Worm (Caenorhabditis elegans): Measurements from ENCODE around the gene R74.2.

Gene R74.2

DNA sequence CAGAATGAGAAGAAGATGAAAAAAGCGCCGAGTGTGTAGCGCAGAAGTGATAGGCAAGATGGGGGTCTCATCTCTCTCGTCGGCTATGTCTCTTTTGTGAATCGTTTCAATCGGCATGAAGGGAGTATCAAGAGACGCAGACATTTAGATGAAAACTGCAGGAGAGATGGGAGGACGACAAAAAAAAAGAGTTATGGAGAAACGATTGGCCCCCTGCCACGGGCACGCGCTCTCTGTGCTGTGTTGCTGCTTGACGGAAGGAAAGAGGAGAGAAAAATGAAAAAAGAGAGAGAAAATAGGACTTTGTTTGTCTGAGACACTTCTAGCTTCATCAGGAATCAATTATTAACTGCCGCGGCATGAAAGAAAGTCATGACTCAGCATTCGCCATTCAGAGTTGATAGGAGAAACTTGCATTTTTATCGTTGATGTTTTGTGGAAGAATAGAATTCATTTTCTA, 35.7 kb downstream of the R74.2 start (continued):
- TF ChIP-seq Y105C5A.15 (GFP tag; IDR thresholded peaks at IDR 0.05), result no peak
- peak; percentile 72 for TF ChIP-seq arid-1 (GFP tag; conservative IDR thresholded peaks at IDR 0.05)

DNA sequence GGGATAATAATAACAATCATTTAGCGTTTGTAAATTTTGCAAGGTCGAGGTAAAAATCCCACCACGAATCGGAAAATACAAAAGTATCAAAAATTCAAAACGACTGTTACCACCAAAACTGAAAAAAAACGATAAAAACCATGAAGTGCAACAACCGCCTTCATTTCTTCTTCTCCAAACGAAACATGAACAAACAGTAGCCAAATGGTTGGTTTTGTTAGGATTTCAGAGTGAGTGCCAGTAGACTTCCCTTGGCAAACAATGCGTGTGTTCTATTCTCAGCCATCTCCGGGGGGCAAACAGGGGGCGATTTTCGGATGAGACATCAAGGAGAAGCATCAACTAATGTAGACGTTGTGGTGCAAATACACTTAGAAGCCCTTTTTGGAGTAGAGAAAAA, 36.8 kb downstream of the R74.2 start:
- no peak for TF ChIP-seq arid-1 (GFP tag; conservative IDR thresholded peaks at IDR 0.05)
- no peak for TF ChIP-seq unc-62 (GFP tag; optimal IDR thresholded peaks at IDR 0.05 in 1 of 2)
- no peak for TF ChIP-seq unc-62 (tag; optimal IDR thresholded peaks at IDR 0.05)
- no peak for TF ChIP-seq gei-8 (GFP tag; optimal IDR thresholded peaks at IDR 0.05)
- TF ChIP-seq skn-1 (tag; optimal IDR thresholded peaks at IDR 0.05), result no peak
- no peak for TF ChIP-seq nhr-102 (tag; optimal IDR thresholded peaks at IDR 0.05)
- no peak for TF ChIP-seq nhr-237 (tag; optimal IDR thresholded peaks at IDR 0.05)
- no peak for TF ChIP-seq dmd-6 (GFP tag; IDR thresholded peaks at IDR 0.05)
- no peak for TF ChIP-seq ces-1 (GFP tag; optimal IDR thresholded peaks at IDR 0.05)
- no peak for TF ChIP-seq lir-3 (tag; optimal IDR thresholded peaks at IDR 0.05)
- TF ChIP-seq egl-43 (GFP tag; IDR thresholded peaks at IDR 0.05), result no peak
- no peak for TF ChIP-seq daf-16 (GFP tag; optimal IDR thresholded peaks at IDR 0.05)
- no peak for TF ChIP-seq daf-16 (tag; optimal IDR thresholded peaks at IDR 0.05)
- TF ChIP-seq ceh-44 (GFP tag; IDR thresholded peaks at IDR 0.05), result no peak
- TF ChIP-seq Y5F2A.4 (GFP tag; optimal IDR thresholded peaks at IDR 0.05), result no peak
- no peak for TF ChIP-seq jun-1 (tag; optimal IDR thresholded peaks at IDR 0.05)
- no peak for TF ChIP-seq lin-13 (GFP tag; optimal IDR thresholded peaks at IDR 0.05)
- no peak for TF ChIP-seq T20F7.1 (GFP tag; optimal IDR thresholded peaks at IDR 0.05)
- TF ChIP-seq zip-11 (GFP tag; IDR thresholded peaks at IDR 0.05), result no peak
- TF ChIP-seq spr-1 (tag; optimal IDR thresholded peaks at IDR 0.05), result no peak
- no peak for TF ChIP-seq madf-9 (GFP tag; conservative IDR thresholded peaks at IDR 0.05)

DNA sequence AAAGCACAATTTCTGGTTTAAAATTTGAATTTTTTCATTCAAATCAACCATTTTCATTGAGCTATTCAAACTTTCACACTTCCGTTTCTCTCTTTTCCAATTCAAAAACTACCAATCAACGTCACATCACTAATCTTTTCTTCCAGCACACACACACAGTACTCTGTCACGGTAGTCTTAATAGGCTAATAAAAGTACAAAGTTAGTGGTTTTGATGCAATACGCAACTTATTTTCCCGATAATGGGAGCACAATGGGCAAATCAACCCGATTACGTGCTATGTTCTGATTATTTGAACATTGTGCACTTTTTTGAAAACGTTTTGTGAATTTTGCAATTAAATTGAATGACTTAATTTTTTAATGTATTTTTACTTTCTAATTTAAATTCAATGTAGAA, 39.4 kb downstream of the R74.2 start:
- no peak for TF ChIP-seq duxl-1 (tag; optimal IDR thresholded peaks at IDR 0.05; ENCODE audit: poor library complexity)
- TF ChIP-seq php-3 (GFP tag; IDR thresholded peaks at IDR 0.05), result peak; percentile 31; the same call in 1 of the 2 replicates
- no peak for TF ChIP-seq dpl-1 (GFP tag; optimal IDR thresholded peaks at IDR 0.05)
- no peak for TF ChIP-seq ZK337.2 (GFP tag; IDR thresholded peaks at IDR 0.05)
- peak; percentile 72; the same call in 1 of the 2 replicates for TF ChIP-seq dmd-6 (GFP tag; IDR thresholded peaks at IDR 0.05)
- TF ChIP-seq egl-27 (tag; optimal IDR thresholded peaks at IDR 0.05), result no peak
- no peak for TF ChIP-seq vab-7 (GFP tag; IDR thresholded peaks at IDR 0.05)
- TF ChIP-seq lin-13 (GFP tag; optimal IDR thresholded peaks at IDR 0.05), result no peak
- TF ChIP-seq set-16 (GFP tag; IDR thresholded peaks at IDR 0.05), result no peak
- TF ChIP-seq madf-5 (GFP tag; IDR thresholded peaks at IDR 0.05), result no peak
- TF ChIP-seq nhr-77 (tag; optimal IDR thresholded peaks at IDR 0.05), result peak; percentile 9
- no peak for TF ChIP-seq cey-2 (tag; optimal IDR thresholded peaks at IDR 0.05; ENCODE audit: borderline replicate concordance, insufficient read depth)
- TF ChIP-seq lin-15B (tag; optimal IDR thresholded peaks at IDR 0.05), result no peak
- no peak for TF ChIP-seq zfp-2 (tag; optimal IDR thresholded peaks at IDR 0.05)
- TF ChIP-seq tra-1 (GFP tag; IDR thresholded peaks at IDR 0.05), result no peak
- TF ChIP-seq T26A8.4 (GFP tag; IDR thresholded peaks at IDR 0.05), result no peak
- peak; percentile 78 for TF ChIP-seq pqm-1 (tag; optimal IDR thresholded peaks at IDR 0.05)
- no peak for TF ChIP-seq saeg-2 (GFP tag; IDR thresholded peaks at IDR 0.05)
- peak; percentile 75 for TF ChIP-seq nhr-28 (tag; optimal IDR thresholded peaks at IDR 0.05)
- no peak for TF ChIP-seq nhr-102 (tag; optimal IDR thresholded peaks at IDR 0.05)
- no peak for TF ChIP-seq daf-16 (GFP tag; optimal IDR thresholded peaks at IDR 0.05)
- TF ChIP-seq daf-16 (tag; optimal IDR thresholded peaks at IDR 0.05), result no peak
- peak; percentile 7 for TF ChIP-seq T20F7.1 (GFP tag; optimal IDR thresholded peaks at IDR 0.05)
- TF ChIP-seq ceh-28 (tag; optimal IDR thresholded peaks at IDR 0.05), result no peak
- no peak for TF ChIP-seq daf-8 (GFP tag; IDR thresholded peaks at IDR 0.05)
- TF ChIP-seq dve-1 (tag; optimal IDR thresholded peaks at IDR 0.05; ENCODE audit: insufficient read depth), result peak; percentile 37
- TF ChIP-seq unc-130 (GFP tag; optimal IDR thresholded peaks at IDR 0.05), result no peak
- peak; percentile 51 for TF ChIP-seq hlh-11 (tag; optimal IDR thresholded peaks at IDR 0.05)
- TF ChIP-seq mxl-2 (GFP tag; conservative IDR thresholded peaks at IDR 0.05), result no peak
- no peak for TF ChIP-seq ztf-11 (tag; optimal IDR thresholded peaks at IDR 0.05)
- TF ChIP-seq nhr-76 (tag; optimal IDR thresholded peaks at IDR 0.05), result no peak
- TF ChIP-seq ceh-62 (tag; optimal IDR thresholded peaks at IDR 0.05), result no peak
